Worm (Caenorhabditis elegans) whole organism, early embryonic: ENCODE measurements around the gene W07A12.8.

ENCODE experiments used
- B0310.2 ChIP-seq: sonication (generic microtip); optimal IDR thresholded peaks from 2 replicates; lab custom pipeline; 2016; ENCODE audit warnings: mild to moderate bottlenecking, missing genetic modification characterization, missing compliant biosample characterization
- F13C5.2 ChIP-seq: sonication (generic microtip); optimal IDR thresholded peaks from 2 replicates; lab custom pipeline; 2017; ENCODE audit warnings: mild to moderate bottlenecking, missing genetic modification characterization, inconsistent platforms, missing compliant biosample characterization
- aly-1 ChIP-seq: sonication (generic microtip); optimal IDR thresholded peaks from 2 replicates; lab custom pipeline; 2016; ENCODE audit warnings: missing genetic modification characterization, missing compliant biosample characterization
- ama-1 ChIP-seq: fragments of 150-350 bp; optimal IDR thresholded peaks from 2 replicates; lab custom pipeline; 2014
- ceh-13 ChIP-seq: fragments of 200-800 bp; sonication (Bioruptor generic); optimal IDR thresholded peaks from 2 replicates; lab custom pipeline; 2018; ENCODE audit warnings: mild to moderate bottlenecking, missing genetic modification characterization, missing compliant biosample characterization
- ceh-36 ChIP-seq: sonication (generic microtip); optimal IDR thresholded peaks from 2 replicates; lab custom pipeline; 2016; ENCODE audit warnings: missing genetic modification characterization, inconsistent platforms, missing compliant biosample characterization
- ets-7 ChIP-seq: sonication (generic microtip); optimal IDR thresholded peaks from 2 replicates; lab custom pipeline; 2016; ENCODE audit warnings: missing genotype, missing genetic modification characterization, missing compliant biosample characterization
- flt-1 ChIP-seq: fragments of 200-800 bp; sonication (Bioruptor generic); IDR thresholded peaks from 2 replicates; pipeline ENCODE4 v1.3.6; 2022; ENCODE audit warnings: missing genetic modification characterization, missing compliant biosample characterization
- hmbx-1 ChIP-seq: sonication (generic microtip); optimal IDR thresholded peaks from 2 replicates; lab custom pipeline; 2016; ENCODE audit warnings: mild to moderate bottlenecking, missing genetic modification characterization, missing compliant biosample characterization
- hmg-4 ChIP-seq: fragments of 200-800 bp; sonication (Bioruptor generic); optimal IDR thresholded peaks from 2 replicates; lab custom pipeline; 2018; ENCODE audit warnings: mild to moderate bottlenecking, missing genetic modification characterization, missing compliant biosample characterization
- hnd-1 ChIP-seq: sonication (generic microtip); optimal IDR thresholded peaks from 2 replicates; lab custom pipeline; 2016; ENCODE audit warnings: missing genetic modification characterization, missing compliant biosample characterization
- pes-1 ChIP-seq: fragments of 200-800 bp; sonication (Bioruptor generic); IDR thresholded peaks from 2 replicates; pipeline ENCODE4 v1.3.6; 2022; ENCODE audit warnings: missing genetic modification reagents, missing genetic modification characterization, missing compliant biosample characterization
- scrt-1 ChIP-seq: fragments of 200-800 bp; sonication (Bioruptor generic); IDR thresholded peaks from 2 replicates; pipeline ENCODE4 v1.3.6; 2022; ENCODE audit warnings: missing genetic modification characterization, missing compliant biosample characterization
- sea-1 ChIP-seq: fragments of 200-800 bp; sonication (Bioruptor generic); conservative IDR thresholded peaks from 2 replicates; pipeline ENCODE4 v1.3.6; 2022; ENCODE audit warnings: missing genetic modification characterization, missing compliant biosample characterization
- tbx-11 ChIP-seq: fragments of 200-800 bp; sonication (Bioruptor generic); IDR thresholded peaks from 2 replicates; pipeline ENCODE4 v1.3.6; 2022; ENCODE audit warnings: missing genetic modification characterization, missing compliant biosample characterization
- tbx-37 ChIP-seq: fragments of 200-800 bp; sonication (Bioruptor generic); conservative IDR thresholded peaks from 2 replicates; pipeline ENCODE4 v1.3.6; 2022; ENCODE audit warnings: missing genetic modification reagents, missing genetic modification characterization, missing compliant biosample characterization
- tra-4 ChIP-seq: sonication (generic microtip); optimal IDR thresholded peaks from 2 replicates; lab custom pipeline; 2017; ENCODE audit warnings: missing genetic modification characterization, missing compliant biosample characterization

Gene W07A12.8

ce11 chrII:9137803-9138202, 27.8 kb downstream of the W07A12.8 start, which contains the start of gene C16D2.3:
C16D2.3 (plus strand) TSS chrII:9138103.
- TF ChIP-seq hnd-1 (tag; lab: Kevin White, UChicago), result no peak
- TF ChIP-seq F13C5.2, result no peak
- no peak for TF ChIP-seq ets-7
- TF ChIP-seq hmg-4 (GFP tag; lab: Kevin White, UChicago), result no peak
- no peak for TF ChIP-seq tbx-11 (GFP tag; lab: Robert Waterston, UW)
- no peak for TF ChIP-seq ama-1 (lab: Kevin White, UChicago)
- no peak for TF ChIP-seq sea-1 (GFP tag; lab: Robert Waterston, UW)
- no peak for TF ChIP-seq tbx-37

ce11 chrII:9135878-9136277, 29.7 kb downstream of the W07A12.8 start, which contains the start of gene nlp-78:
nlp-78 (plus strand) TSS chrII:9136178.
- TF ChIP-seq flt-1 (no peak), hmg-4 (GFP tag; lab: Kevin White, UChicago) (no peak), pes-1 (GFP tag; lab: Robert Waterston, UW) (no peak)

ce11 chrII:9132338-9132737, 33.3 kb downstream of the W07A12.8 start:
- no peak for TF ChIP-seq ceh-36 (tag; lab: Kevin White, UChicago)
- TF ChIP-seq sea-1 (GFP tag; lab: Robert Waterston, UW), result no peak
- no peak for TF ChIP-seq flt-1
- TF ChIP-seq B0310.2 (tag; lab: Kevin White, UChicago), result no peak
- TF ChIP-seq hmbx-1 (tag; lab: Kevin White, UChicago), result no peak
- TF ChIP-seq ama-1 (lab: Kevin White, UChicago), result no peak
- TF ChIP-seq hmg-4 (GFP tag; lab: Kevin White, UChicago), result no peak
- TF ChIP-seq tra-4 (tag; lab: Kevin White, UChicago), result no peak
- TF ChIP-seq ets-7, result no peak
- no peak for TF ChIP-seq scrt-1 (GFP tag; lab: Robert Waterston, UW)
- no peak for TF ChIP-seq ceh-13
- TF ChIP-seq hnd-1 (tag; lab: Kevin White, UChicago), result no peak
- no peak for TF ChIP-seq tbx-11 (GFP tag; lab: Robert Waterston, UW)
- TF ChIP-seq F13C5.2, result no peak
- no peak for TF ChIP-seq tbx-37
- TF ChIP-seq pes-1 (GFP tag; lab: Robert Waterston, UW), result no peak
- TF ChIP-seq aly-1 (tag; lab: Kevin White, UChicago), result no peak

ce11 chrII:9131363-9131762, 34.2 kb downstream of the W07A12.8 start, which contains the start of gene C16D2.1:
C16D2.1 (plus strand) TSS chrII:9131663.
- TF ChIP-seq ama-1 (lab: Kevin White, UChicago) (no peak), flt-1 (no peak), hmbx-1 (tag; lab: Kevin White, UChicago) (no peak), hnd-1 (tag; lab: Kevin White, UChicago) (no peak), aly-1 (tag; lab: Kevin White, UChicago) (no peak), tbx-37 (no peak), pes-1 (GFP tag; lab: Robert Waterston, UW) (no peak), B0310.2 (tag; lab: Kevin White, UChicago) (no peak), ets-7 (no peak), F13C5.2 (no peak), tra-4 (tag; lab: Kevin White, UChicago) (no peak), sea-1 (GFP tag; lab: Robert Waterston, UW) (no peak), scrt-1 (GFP tag; lab: Robert Waterston, UW) (no peak), hmg-4 (GFP tag; lab: Kevin White, UChicago) (no peak), tbx-11 (GFP tag; lab: Robert Waterston, UW) (no peak), ceh-36 (tag; lab: Kevin White, UChicago) (no peak), ceh-13 (no peak)

- TF ChIP-seq scrt-1 (GFP tag; lab: Robert Waterston, UW) (no peak), ceh-36 (tag; lab: Kevin White, UChicago) (peak; percentile 19), F13C5.2 (no peak), sea-1 (GFP tag; lab: Robert Waterston, UW) (no peak), ama-1 (lab: Kevin White, UChicago) (no peak), tbx-37 (no peak)
These were observed 35.3 kb downstream of the W07A12.8 start for ce11 chrII:9130339-9130738.

- TF ChIP-seq B0310.2 (tag; lab: Kevin White, UChicago), result no peak
These were observed 37.5 kb downstream of the W07A12.8 start for ce11 chrII:9128132-9128531.

- TF ChIP-seq hmg-4 (GFP tag; lab: Kevin White, UChicago) (no peak), ama-1 (lab: Kevin White, UChicago) (no peak), pes-1 (GFP tag; lab: Robert Waterston, UW) (no peak), B0310.2 (tag; lab: Kevin White, UChicago) (no peak), tbx-11 (GFP tag; lab: Robert Waterston, UW) (no peak), ceh-36 (tag; lab: Kevin White, UChicago) (no peak), hmbx-1 (tag; lab: Kevin White, UChicago) (no peak), flt-1 (no peak), scrt-1 (GFP tag; lab: Robert Waterston, UW) (no peak), tra-4 (tag; lab: Kevin White, UChicago) (no peak), ceh-13 (no peak)
These were observed 38.2 kb downstream of the W07A12.8 start for ce11 chrII:9127379-9127778.

ce11 chrII:9126965-9127364, 38.6 kb downstream of the W07A12.8 start:
- no peak for TF ChIP-seq aly-1 (tag; lab: Kevin White, UChicago)
- TF ChIP-seq tbx-37, result no peak
- TF ChIP-seq B0310.2 (tag; lab: Kevin White, UChicago), result no peak
- no peak for TF ChIP-seq ceh-13
- no peak for TF ChIP-seq hmbx-1 (tag; lab: Kevin White, UChicago)
- no peak for TF ChIP-seq ets-7
- TF ChIP-seq hnd-1 (tag; lab: Kevin White, UChicago), result no peak
- TF ChIP-seq sea-1 (GFP tag; lab: Robert Waterston, UW), result no peak
- no peak for TF ChIP-seq scrt-1 (GFP tag; lab: Robert Waterston, UW)
- no peak for TF ChIP-seq F13C5.2
